Worm (Caenorhabditis elegans) whole organism, young adult: ENCODE data around the gene twk-4.

ENCODE experiments used
- F33H1.4 ChIP-seq: fragments of 200-800 bp; sonication (Bioruptor generic); IDR thresholded peaks from 2 replicates; pipeline ENCODE4 v1.3.6; 2022; ENCODE audit warnings: missing genetic modification reagents, missing genetic modification characterization, missing compliant biosample characterization
- F52B5.7 ChIP-seq: sonication (generic microtip); optimal IDR thresholded peaks from 2 replicates; lab custom pipeline; 2016; ENCODE audit warnings: mild to moderate bottlenecking, missing genetic modification characterization, missing compliant biosample characterization
- ama-1 ChIP-seq, 3 experiments: fragments of 150-350 bp in 1 of 3; sonication (generic microtip) in 2 of 3; optimal IDR thresholded peaks; 2 replicates each; lab custom pipeline; 2014 to 2018; ENCODE audit warnings: missing biosample characterization in 2 of 3, missing genetic modification characterization in 2 of 3, missing genetic modification reagents in 2 of 3
- aptf-2 ChIP-seq: fragments of 200-800 bp; sonication (Bioruptor generic); conservative IDR thresholded peaks from 2 replicates; pipeline ENCODE4 v1.3.6; 2022; ENCODE audit warnings: missing genetic modification reagents, missing genetic modification characterization, missing compliant biosample characterization
- attf-5 ChIP-seq: fragments of 200-800 bp; sonication (Bioruptor generic); optimal IDR thresholded peaks from 2 replicates; lab custom pipeline; 2018; ENCODE audit warnings: mild to moderate bottlenecking, missing genetic modification characterization, missing compliant biosample characterization
- bed-1 ChIP-seq: fragments of 200-800 bp; sonication (Bioruptor generic); IDR thresholded peaks from 2 replicates; pipeline ENCODE4 v1.3.6; 2022; ENCODE audit warnings: missing genetic modification reagents, missing genetic modification characterization, missing compliant biosample characterization
- ccch-3 ChIP-seq: fragments of 200-800 bp; sonication (Bioruptor generic); optimal IDR thresholded peaks from 2 replicates; lab custom pipeline; 2018; ENCODE audit warnings: mild to moderate bottlenecking, missing genetic modification characterization, missing compliant biosample characterization
- ceh-27 ChIP-seq: fragments of 200-800 bp; sonication (Bioruptor generic); optimal IDR thresholded peaks from 2 replicates; lab custom pipeline; 2018; ENCODE audit warnings: mild to moderate bottlenecking, missing genetic modification characterization, moderate library complexity, missing compliant biosample characterization
- ceh-40 ChIP-seq: fragments of 200-800 bp; sonication (Bioruptor generic); IDR thresholded peaks from 2 replicates; pipeline ENCODE4 v1.3.6; 2022; ENCODE audit warnings: missing genetic modification characterization, missing compliant biosample characterization
- chd-7 ChIP-seq: sonication (generic microtip); optimal IDR thresholded peaks from 2 replicates; lab custom pipeline; 2016; ENCODE audit warnings: mild to moderate bottlenecking, missing genetic modification characterization, moderate library complexity, missing compliant biosample characterization
- die-1 ChIP-seq: sonication (generic microtip); optimal IDR thresholded peaks from 2 replicates; lab custom pipeline; 2016; ENCODE audit warnings: missing genotype, mild to moderate bottlenecking, missing genetic modification characterization, missing compliant biosample characterization
- hlh-26 ChIP-seq: fragments of 200-800 bp; sonication (Bioruptor generic); conservative IDR thresholded peaks from 2 replicates; pipeline ENCODE4 v1.3.6; 2022; ENCODE audit warnings: missing genetic modification reagents, missing genetic modification characterization, missing compliant biosample characterization
- lag-1 ChIP-seq: fragments of 200-800 bp; sonication (Bioruptor generic); IDR thresholded peaks from 2 replicates; pipeline ENCODE4 v1.3.6; 2022; ENCODE audit warnings: missing genetic modification reagents, missing genetic modification characterization, missing compliant biosample characterization
- let-526 ChIP-seq: fragments of 200-800 bp; sonication (Bioruptor generic); IDR thresholded peaks from 2 replicates; pipeline ENCODE4 v1.3.6; 2022; ENCODE audit warnings: missing genetic modification reagents, missing genetic modification characterization, missing compliant biosample characterization
- let-607 ChIP-seq, 2 experiments: fragments of 200-800 bp in 1 of 2; sonication (Bioruptor generic) in 1 of 2; sonication (generic microtip) in 1 of 2; optimal IDR thresholded peaks; 2 replicates each; lab custom pipeline; 2016 to 2018; ENCODE audit warnings: mild to moderate bottlenecking in 2 of 2, missing compliant biosample characterization in 2 of 2, missing genetic modification characterization in 2 of 2, moderate library complexity in 2 of 2, missing genotype in 1 of 2
- lin-35 ChIP-seq, 3 experiments: fragments of 150-350 bp in 2 of 3; sonication (generic microtip) in 1 of 3; optimal IDR thresholded peaks; 2 replicates each; lab custom pipeline; 2014 to 2018; ENCODE audit warnings: missing biosample characterization in 3 of 3, missing genetic modification characterization in 3 of 3, missing genetic modification reagents in 3 of 3
- lsl-1 ChIP-seq: fragments of 200-800 bp; sonication (Bioruptor generic); optimal IDR thresholded peaks from 2 replicates; lab custom pipeline; 2018; ENCODE audit warnings: mild to moderate bottlenecking, missing genetic modification characterization, moderate library complexity, missing compliant biosample characterization
- madf-8 ChIP-seq: fragments of 200-800 bp; sonication (Bioruptor generic); conservative IDR thresholded peaks from 2 replicates; pipeline ENCODE4 v1.3.6; 2022; ENCODE audit warnings: missing genetic modification reagents, missing genetic modification characterization, missing compliant biosample characterization
- mcd-1 ChIP-seq: fragments of 200-800 bp; sonication (Bioruptor generic); IDR thresholded peaks from 2 replicates; pipeline ENCODE4 v1.3.6; 2022; ENCODE audit warnings: missing genetic modification reagents, missing genetic modification characterization, missing compliant biosample characterization
- nhr-120 ChIP-seq: fragments of 200-800 bp; sonication (Bioruptor generic); IDR thresholded peaks from 2 replicates; pipeline ENCODE4 v1.3.6; 2022; ENCODE audit warnings: missing genetic modification characterization, missing compliant biosample characterization
- nhr-80 ChIP-seq: sonication (generic microtip); optimal IDR thresholded peaks from 2 replicates; lab custom pipeline; 2016; ENCODE audit warnings: missing genetic modification characterization, missing compliant biosample characterization
- pha-4 ChIP-seq: fragments of 150-350 bp; sonication (generic microtip); optimal IDR thresholded peaks from 2 replicates; lab custom pipeline; 2014; ENCODE audit warnings: missing biosample characterization, missing genetic modification reagents, missing genetic modification characterization
- rcor-1 ChIP-seq: fragments of 200-800 bp; sonication (Bioruptor generic); IDR thresholded peaks from 2 replicates; pipeline ENCODE4 v1.3.6; 2022; ENCODE audit warnings: missing genetic modification reagents, missing genetic modification characterization, missing compliant biosample characterization
- repo-1 ChIP-seq: sonication (generic microtip); optimal IDR thresholded peaks from 2 replicates; lab custom pipeline; 2017; ENCODE audit warnings: mild to moderate bottlenecking, missing genetic modification characterization, missing compliant biosample characterization
- rpc-1 ChIP-seq, 2 experiments: fragments of 150-350 bp in 1 of 2; sonication (generic microtip) in 1 of 2; optimal IDR thresholded peaks; 2 replicates each; lab custom pipeline; 2014 to 2018; ENCODE audit warnings: missing biosample characterization in 1 of 2, missing genetic modification characterization in 1 of 2, missing genetic modification reagents in 1 of 2, missing genotype in 1 of 2
- snpc-4 ChIP-seq, 5 experiments: fragments of 150-350 bp in 1 of 5; sonication (generic microtip) in 4 of 5; optimal IDR thresholded peaks; 2 replicates each; lab custom pipeline; 2014 to 2018; ENCODE audit warnings: missing genetic modification characterization in 5 of 5, missing biosample characterization in 3 of 5, antibody characterized with exemption in 2 of 5, mild to moderate bottlenecking in 2 of 5, missing compliant biosample characterization in 2 of 5, missing genotype in 2 of 5, moderate library complexity in 2 of 5, missing genetic modification reagents in 1 of 5
- sptf-2 ChIP-seq: fragments of 200-800 bp; sonication (Bioruptor generic); optimal IDR thresholded peaks from 2 replicates; lab custom pipeline; 2018; ENCODE audit warnings: mild to moderate bottlenecking, missing genetic modification characterization, missing compliant biosample characterization
- tlf-1 ChIP-seq: fragments of 200-800 bp; sonication (Bioruptor generic); optimal IDR thresholded peaks from 2 replicates; lab custom pipeline; 2018; ENCODE audit warnings: mild to moderate bottlenecking, missing genetic modification characterization, missing compliant biosample characterization
- unc-130 ChIP-seq: sonication (generic microtip); optimal IDR thresholded peaks from 2 replicates; lab custom pipeline; 2016; ENCODE audit warnings: missing genetic modification reagents, missing genetic modification characterization, missing compliant biosample characterization
- xnd-1 ChIP-seq: sonication (generic microtip); optimal IDR thresholded peaks from 2 replicates; lab custom pipeline; 2016; ENCODE audit warnings: missing genotype, missing genetic modification reagents, missing genetic modification characterization, missing compliant biosample characterization
- ztf-18 ChIP-seq: sonication (generic microtip); optimal IDR thresholded peaks from 2 replicates; lab custom pipeline; 2016; ENCODE audit warnings: missing genotype, mild to moderate bottlenecking, missing genetic modification characterization, missing compliant biosample characterization
- ztf-25 ChIP-seq: fragments of 200-800 bp; sonication (Bioruptor generic); IDR thresholded peaks from 2 replicates; pipeline ENCODE4 v1.3.6; 2022; ENCODE audit warnings: missing genetic modification reagents, missing genetic modification characterization, missing compliant biosample characterization

Gene twk-4

DNA sequence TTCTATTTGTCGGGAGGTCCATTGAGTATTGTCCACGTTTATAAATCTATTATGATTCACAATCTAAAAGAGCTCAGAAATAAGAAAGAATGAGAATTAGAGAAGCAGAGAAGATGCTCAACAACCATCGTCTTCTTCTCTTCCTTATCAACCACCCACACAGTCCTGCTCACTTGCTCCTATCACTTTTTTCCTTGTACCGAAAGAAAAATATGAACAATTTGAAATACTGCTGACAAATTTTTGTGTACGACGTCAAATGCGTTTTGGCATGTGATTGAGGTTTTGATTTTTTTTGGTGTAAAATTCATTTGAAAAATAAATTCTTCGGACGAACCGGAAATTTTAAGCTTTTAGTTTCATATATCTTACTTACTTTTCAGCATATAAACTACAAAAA is 2.2 kb upstream of the twk-4 start:
- TF ChIP-seq ama-1 (optimal IDR thresholded peaks at IDR 0.05; lab: Kevin White, UChicago) (no peak), ama-1 (GFP tag; optimal IDR thresholded peaks at IDR 0.05; lab: Kevin White, UChicago) (no peak), snpc-4 (GFP tag; optimal IDR thresholded peaks at IDR 0.05; lab: Kevin White, UChicago) (no peak), snpc-4 (tag; optimal IDR thresholded peaks at IDR 0.05; lab: Kevin White, UChicago) (peak in 1 of 4 experiments; percentile 1), nhr-80 (tag; lab: Kevin White, UChicago) (peak; percentile 85), let-607 (tag; optimal IDR thresholded peaks at IDR 0.05; lab: Kevin White, UChicago) (peak in 1 of 2 experiments; percentile 17)

DNA sequence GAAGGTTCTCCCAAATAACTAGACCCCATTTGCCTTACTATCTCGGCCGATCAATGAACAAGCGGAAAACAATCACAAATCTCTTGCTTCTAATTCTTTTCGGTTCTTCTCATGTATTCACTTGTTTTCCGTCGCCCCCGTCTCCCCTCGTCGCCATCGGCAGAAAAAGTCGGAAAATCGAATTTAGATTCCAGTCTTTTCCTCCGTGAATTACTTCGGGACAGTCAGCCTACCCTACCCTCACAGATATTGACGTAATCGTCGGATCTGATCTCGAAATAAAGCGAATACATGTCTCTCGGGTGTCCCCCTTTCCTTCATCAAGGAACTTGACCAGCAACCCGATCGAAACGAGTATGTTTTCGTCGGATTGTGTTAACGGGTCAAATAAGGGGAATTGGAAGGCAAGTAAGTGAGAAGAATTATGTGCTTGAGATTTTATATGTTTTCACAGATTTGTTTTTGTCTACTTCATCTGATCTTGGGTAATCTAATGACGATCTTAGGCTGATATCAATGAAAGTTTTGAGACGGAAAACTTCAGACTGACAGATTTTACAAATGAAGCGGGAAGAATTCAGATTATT is 3.5 kb downstream of the twk-4 start:
- TF ChIP-seq rcor-1 (GFP tag; lab: Robert Waterston, UW) (no peak), ceh-40 (GFP tag; lab: Robert Waterston, UW) (0 out of 2 replicates have a peak, but pooled peaks have one; percentile 14)

DNA sequence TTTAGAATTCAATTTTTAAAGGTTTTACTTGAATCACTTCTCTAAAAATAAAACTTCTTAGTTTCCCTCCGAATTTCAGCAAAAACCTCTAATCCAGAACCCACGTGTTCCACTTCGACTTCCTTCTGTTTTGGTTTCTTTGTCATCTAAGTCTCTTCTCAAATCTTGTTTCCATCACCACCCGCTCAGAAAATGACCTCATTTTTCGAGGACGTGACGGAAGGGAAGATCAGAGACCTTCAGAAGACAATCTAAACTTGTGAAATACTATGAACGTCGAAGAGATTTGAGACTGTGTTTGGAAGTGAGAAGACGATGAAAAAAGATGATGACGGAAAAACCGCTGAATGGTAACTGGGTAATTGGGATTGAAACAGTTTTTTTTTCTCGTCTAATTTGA is 4.4 kb downstream of the twk-4 start:
- no peak for TF ChIP-seq repo-1 (tag; lab: Kevin White, UChicago)
- no peak for TF ChIP-seq madf-8 (GFP tag; lab: Robert Waterston, UW)
- no peak for TF ChIP-seq ztf-18 (tag; lab: Kevin White, UChicago)
- no peak for TF ChIP-seq rpc-1 (optimal IDR thresholded peaks at IDR 0.05; lab: Kevin White, UChicago)
- no peak for TF ChIP-seq rpc-1 (tag; optimal IDR thresholded peaks at IDR 0.05; lab: Kevin White, UChicago)
- no peak for TF ChIP-seq mcd-1 (GFP tag; lab: Robert Waterston, UW)
- TF ChIP-seq tlf-1 (GFP tag; lab: Kevin White, UChicago), result no peak
- no peak for TF ChIP-seq F52B5.7
- TF ChIP-seq ccch-3 (GFP tag; lab: Kevin White, UChicago), result no peak
- no peak for TF ChIP-seq ceh-27 (GFP tag; lab: Kevin White, UChicago)
- no peak for TF ChIP-seq bed-1 (GFP tag; lab: Robert Waterston, UW)
- TF ChIP-seq xnd-1 (tag; lab: Kevin White, UChicago), result no peak
- TF ChIP-seq ztf-25 (GFP tag; lab: Robert Waterston, UW), result no peak
- no peak for TF ChIP-seq let-526 (GFP tag; lab: Robert Waterston, UW)
- TF ChIP-seq lin-35 (GFP tag; optimal IDR thresholded peaks at IDR 0.05; lab: Kevin White, UChicago), result no peak
- no peak for TF ChIP-seq lag-1 (GFP tag; lab: Robert Waterston, UW)
- TF ChIP-seq pha-4 (tag; lab: Kevin White, UChicago), result no peak
- TF ChIP-seq chd-7 (tag; lab: Kevin White, UChicago), result no peak
- no peak for TF ChIP-seq sptf-2 (GFP tag; lab: Kevin White, UChicago)
- TF ChIP-seq F33H1.4 (GFP tag; lab: Robert Waterston, UW), result no peak
- TF ChIP-seq, all 124 proteins: peak for 0

ce11 chrII:9188380-9188779 is 5.7 kb downstream of the twk-4 start, which contains the start of gene sym-2:
sym-2 (minus strand) TSS chrII:9188480.
- TF ChIP-seq die-1 (no peak), hlh-26 (GFP tag; lab: Robert Waterston, UW) (no peak), lsl-1 (GFP tag; lab: Kevin White, UChicago) (no peak), ccch-3 (GFP tag; lab: Kevin White, UChicago) (no peak), aptf-2 (GFP tag; lab: Robert Waterston, UW) (no peak), ztf-18 (tag; lab: Kevin White, UChicago) (no peak), nhr-120 (GFP tag; lab: Robert Waterston, UW) (no peak), unc-130 (GFP tag; lab: Kevin White, UChicago) (no peak), F52B5.7 (no peak), attf-5 (GFP tag; lab: Kevin White, UChicago) (no peak), pha-4 (tag; lab: Kevin White, UChicago) (no peak)
